Worm (Caenorhabditis elegans) whole organism, L4 larva: ENCODE results near the gene clec-265.

ENCODE experiments used
- R02D3.7 ChIP-seq: fragments of 150-350 bp; sonication (generic microtip); optimal IDR thresholded peaks from 3 replicates; lab custom pipeline; 2014; ENCODE audit warnings: missing biosample characterization, missing genetic modification characterization
- Y105C5A.15 ChIP-seq: fragments of 200-800 bp; sonication (Bioruptor generic); IDR thresholded peaks from 2 replicates; pipeline ENCODE4 v1.3.6; 2022; ENCODE audit warnings: missing genetic modification characterization, missing compliant biosample characterization
- Y5F2A.4 ChIP-seq: fragments of 200-800 bp; sonication (Bioruptor generic); optimal IDR thresholded peaks from 2 replicates; lab custom pipeline; 2018; ENCODE audit warnings: mild to moderate bottlenecking, missing genetic modification characterization, missing compliant biosample characterization
- ZK546.5 ChIP-seq, 2 experiments: sonication (generic microtip); optimal IDR thresholded peaks; 2 replicates each; lab custom pipeline; 2017; ENCODE audit warnings: missing biosample characterization in 2 of 2, missing genetic modification characterization in 2 of 2
- aly-2 ChIP-seq: sonication (generic microtip); optimal IDR thresholded peaks from 2 replicates; lab custom pipeline; 2018; ENCODE audit warnings: missing biosample characterization, missing genetic modification characterization
- ama-1 ChIP-seq: fragments of 150-350 bp; optimal IDR thresholded peaks from 2 replicates; lab custom pipeline; 2014; ENCODE audit warnings: inconsistent platforms, mixed read lengths
- ceh-32 ChIP-seq: sonication (generic microtip); optimal IDR thresholded peaks from 2 replicates; lab custom pipeline; 2016; ENCODE audit warnings: mild to moderate bottlenecking, missing genetic modification characterization, missing compliant biosample characterization; ENCODE audit not compliant: poor library complexity
- ces-1 ChIP-seq: fragments of 150-350 bp; sonication (generic microtip); optimal IDR thresholded peaks from 4 replicates; lab custom pipeline; 2014; ENCODE audit warnings: missing biosample characterization, missing genetic modification reagents, missing genetic modification characterization
- dmd-6 ChIP-seq: fragments of 200-800 bp; sonication (Bioruptor generic); IDR thresholded peaks from 2 replicates; pipeline ENCODE4 v1.3.6; 2022; ENCODE audit warnings: missing genetic modification reagents, missing genetic modification characterization, missing compliant biosample characterization
- lin-39 ChIP-seq: fragments of 150-350 bp; optimal IDR thresholded peaks from 2 replicates; lab custom pipeline; 2014; ENCODE audit warnings: missing biosample characterization, missing genetic modification reagents, missing genetic modification characterization
- lir-3 ChIP-seq: sonication (generic microtip); optimal IDR thresholded peaks from 2 replicates; lab custom pipeline; 2016; ENCODE audit warnings: mild to moderate bottlenecking, missing genetic modification characterization, missing compliant biosample characterization
- lsy-2 ChIP-seq, 2 experiments: fragments of 150-350 bp in 1 of 2; sonication (generic microtip) in 1 of 2; optimal IDR thresholded peaks; 2 replicates each; lab custom pipeline; 2014 to 2017; ENCODE audit warnings: missing biosample characterization in 2 of 2, missing genetic modification characterization in 2 of 2
- nhr-111 ChIP-seq: fragments of 200-800 bp; sonication (Bioruptor generic); optimal IDR thresholded peaks from 2 replicates; lab custom pipeline; 2018; ENCODE audit warnings: mild to moderate bottlenecking, missing genetic modification characterization, missing compliant biosample characterization
- pha-4 ChIP-seq, 2 experiments: fragments of 150-350 bp in 1 of 2; fragments of 200-800 bp in 1 of 2; sonication (Bioruptor generic) in 1 of 2; IDR thresholded peaks in 1 of 2; optimal IDR thresholded peaks in 1 of 2; 2 replicates each; pipeline versions ENCODE4 v1.3.6 to Lab custom; 2014 to 2022; ENCODE audit warnings: missing genetic modification characterization in 2 of 2, missing genetic modification reagents in 2 of 2, missing biosample characterization in 1 of 2, missing compliant biosample characterization in 1 of 2

DNA sequence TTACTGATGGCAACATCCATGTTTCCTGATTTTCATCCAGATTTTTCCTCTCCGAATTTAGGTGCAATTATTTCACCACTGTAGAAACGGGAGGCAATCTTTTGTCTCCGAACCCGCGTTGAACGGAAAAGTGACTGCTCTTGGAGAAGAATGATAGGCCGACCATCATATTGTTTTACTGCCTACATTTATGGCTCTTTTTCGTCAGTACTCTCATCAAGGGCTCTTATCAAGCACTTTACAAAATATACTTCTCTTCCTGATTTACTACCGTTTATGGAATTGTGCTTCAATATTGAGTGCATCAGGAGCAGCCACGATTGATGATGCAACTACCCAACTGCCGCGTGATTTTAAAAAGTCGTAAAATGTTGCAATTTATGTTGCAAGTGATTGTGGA, 22.8 kb downstream of the clec-265 start:
- no peak for TF ChIP-seq nhr-111 (GFP tag; lab: Kevin White, UChicago)
- no peak for TF ChIP-seq pha-4 (GFP tag; IDR thresholded peaks at IDR 0.05; lab: Robert Waterston, UW)
- no peak for TF ChIP-seq pha-4 (tag; optimal IDR thresholded peaks at IDR 0.05; lab: Kevin White, UChicago)
- TF ChIP-seq aly-2 (tag; lab: Kevin White, UChicago), result no peak
- peak; percentile 39 for TF ChIP-seq dmd-6 (GFP tag; lab: Robert Waterston, UW)
- TF ChIP-seq ceh-32 (tag; lab: Kevin White, UChicago), result no peak
- TF ChIP-seq ZK546.5 (tag; optimal IDR thresholded peaks at IDR 0.05; lab: Kevin White, UChicago), result no peak
- TF ChIP-seq ama-1, result no peak
- no peak for TF ChIP-seq R02D3.7
- TF ChIP-seq lir-3 (tag; lab: Kevin White, UChicago), result no peak
- no peak for TF ChIP-seq lin-39 (tag; lab: Kevin White, UChicago)
- no peak for TF ChIP-seq Y105C5A.15 (GFP tag; lab: Robert Waterston, UW)
- no peak for TF ChIP-seq lsy-2 (tag; optimal IDR thresholded peaks at IDR 0.05; lab: Kevin White, UChicago)
- TF ChIP-seq Y5F2A.4, result no peak
- no peak for TF ChIP-seq ces-1 (GFP tag; lab: Kevin White, UChicago)
